Fruit fly (Drosophila melanogaster) whole organism, pupa: ENCODE results near the gene CG31093.

ENCODE experiments used
- CG10348 ChIP-seq: fragments of 200-800 bp; sonication (Bioruptor generic); IDR thresholded peaks from 2 replicates; pipeline ENCODE4 v1.3.6; 2022; ENCODE audit warnings: missing biosample characterization, missing genetic modification characterization
- CG12605 ChIP-seq: fragments of 200-800 bp; sonication (Bioruptor generic); IDR thresholded peaks from 2 replicates; pipeline ENCODE4 v1.3.6; 2022; ENCODE audit warnings: missing biosample characterization, missing genetic modification characterization
- CG13204 ChIP-seq: fragments of 200-800 bp; sonication (Bioruptor generic); optimal IDR thresholded peaks from 2 replicates; lab custom pipeline; 2018; ENCODE audit warnings: missing biosample characterization, mild to moderate bottlenecking, missing genetic modification characterization, moderate library complexity
- CG14655 ChIP-seq: fragments of 200-800 bp; sonication (Bioruptor generic); optimal IDR thresholded peaks from 3 replicates; lab custom pipeline; 2017; ENCODE audit warnings: mild to moderate bottlenecking, missing biosample characterization, missing genetic modification reagents, missing genetic modification characterization
- CG15710 ChIP-seq: fragments of 200-800 bp; sonication (Bioruptor generic); optimal IDR thresholded peaks from 2 replicates; lab custom pipeline; 2018; ENCODE audit warnings: missing biosample characterization, mild to moderate bottlenecking, missing genetic modification characterization, moderate library complexity
- CG17806 ChIP-seq: fragments of 200-800 bp; sonication (Bioruptor generic); optimal IDR thresholded peaks from 2 replicates; lab custom pipeline; 2018; ENCODE audit warnings: missing biosample characterization, mild to moderate bottlenecking, missing genetic modification characterization, moderate library complexity
- CG32121 ChIP-seq: fragments of 200-800 bp; sonication (Bioruptor generic); IDR thresholded peaks from 2 replicates; pipeline ENCODE4 v1.3.6; 2022; ENCODE audit warnings: missing biosample characterization, missing genetic modification characterization
- CG34367 ChIP-seq: fragments of 200-800 bp; sonication (Bioruptor generic); optimal IDR thresholded peaks from 2 replicates; lab custom pipeline; 2018; ENCODE audit warnings: missing biosample characterization, mild to moderate bottlenecking, missing genetic modification characterization
- CG4496 ChIP-seq: fragments of 200-800 bp; sonication (Bioruptor generic); IDR thresholded peaks from 3 replicates; pipeline ENCODE4 v1.3.6; 2022; ENCODE audit warnings: missing biosample characterization, missing genetic modification characterization
- CG8159 ChIP-seq: fragments of 200-800 bp; sonication (Bioruptor generic); optimal IDR thresholded peaks from 3 replicates; lab custom pipeline; 2018; ENCODE audit warnings: missing biosample characterization, mild to moderate bottlenecking, missing genetic modification characterization, moderate library complexity
- CG8301 ChIP-seq: fragments of 200-800 bp; sonication (Bioruptor generic); optimal IDR thresholded peaks from 2 replicates; lab custom pipeline; 2018; ENCODE audit warnings: missing biosample characterization, mild to moderate bottlenecking, missing genetic modification characterization
- CG9948 ChIP-seq: fragments of 200-800 bp; sonication (Bioruptor generic); optimal IDR thresholded peaks from 2 replicates; lab custom pipeline; 2018; ENCODE audit warnings: missing biosample characterization, mild to moderate bottlenecking, missing genetic modification characterization, moderate library complexity
- D1 ChIP-seq: fragments of 200-800 bp; sonication (Bioruptor generic); optimal IDR thresholded peaks from 2 replicates; lab custom pipeline; 2018; ENCODE audit warnings: missing biosample characterization, mild to moderate bottlenecking, missing genetic modification characterization, moderate library complexity
- EcR ChIP-seq: fragments of 200-800 bp; sonication (Bioruptor generic); optimal IDR thresholded peaks from 3 replicates; lab custom pipeline; 2019; ENCODE audit warnings: missing biosample characterization, missing genetic modification characterization, mild to moderate bottlenecking, moderate library complexity, missing genetic modification reagents
- Ets98B ChIP-seq: fragments of 200-800 bp; sonication (Bioruptor generic); IDR thresholded peaks from 2 replicates; pipeline ENCODE4 v1.3.6; 2022; ENCODE audit warnings: missing biosample characterization, missing genetic modification characterization
- Pif1A ChIP-seq: fragments of 200-800 bp; sonication (Bioruptor generic); optimal IDR thresholded peaks from 3 replicates; lab custom pipeline; 2016; ENCODE audit warnings: missing biosample characterization, missing genetic modification characterization
- Pif1B ChIP-seq: fragments of 200-800 bp; sonication (Bioruptor generic); optimal IDR thresholded peaks from 3 replicates; lab custom pipeline; 2016; ENCODE audit warnings: missing biosample characterization, missing genetic modification characterization
- Snoo ChIP-seq: fragments of 200-800 bp; sonication (Bioruptor generic); optimal IDR thresholded peaks from 3 replicates; lab custom pipeline; 2017; ENCODE audit warnings: missing biosample characterization, mild to moderate bottlenecking, missing genetic modification characterization, inconsistent platforms
- fd96Ca ChIP-seq: fragments of 200-800 bp; sonication (Bioruptor generic); IDR thresholded peaks from 3 replicates; pipeline ENCODE4 v1.3.6; 2022; ENCODE audit warnings: missing biosample characterization, missing genetic modification characterization
- gl ChIP-seq: fragments of 200-800 bp; sonication (Bioruptor generic); optimal IDR thresholded peaks from 2 replicates; lab custom pipeline; 2018; ENCODE audit warnings: missing biosample characterization, mild to moderate bottlenecking, missing genetic modification characterization
- rn ChIP-seq: fragments of 200-800 bp; sonication (Bioruptor generic); IDR thresholded peaks from 2 replicates; pipeline ENCODE4 v1.3.6; 2022; ENCODE audit warnings: missing biosample characterization, missing genetic modification characterization

Gene CG31093

dm6 chr3R:25811611-25812010 lies 21.3 kb upstream of the CG31093 start, which contains the start of the genes Acam and CG17770:
Gene Acam (plus strand): TSS chr3R:25811911.
Gene CG17770 (plus strand): TSS chr3R:25811911.
- TF ChIP-seq CG9948 (tag; lab: Kevin White, UChicago): no peak
- TF ChIP-seq gl: no peak
- TF ChIP-seq CG15710 (tag; lab: Kevin White, UChicago): no peak
- no peak for TF ChIP-seq CG17806 (tag; lab: Kevin White, UChicago)
- no peak for TF ChIP-seq CG8159
- TF ChIP-seq CG34367: no peak
- TF ChIP-seq, all 21 proteins: peak for 0

dm6 chr3R:25810796-25811195 lies 20.5 kb upstream of the CG31093 start, which contains the start of gene CG5024:
Gene CG5024 (plus strand): TSS chr3R:25811096.
- no peak for TF ChIP-seq CG15710 (tag; lab: Kevin White, UChicago)
- TF ChIP-seq CG13204 (GFP tag; lab: Kevin White, UChicago): no peak
- no peak for TF ChIP-seq EcR (GFP tag; lab: Kevin White, UChicago)
- no peak for TF ChIP-seq Ets98B (GFP tag; lab: Robert Waterston, UW)
- TF ChIP-seq fd96Ca (GFP tag; lab: Robert Waterston, UW): no peak
- TF ChIP-seq CG34367: no peak
- no peak for TF ChIP-seq CG10348 (GFP tag; lab: Robert Waterston, UW)
- TF ChIP-seq, all 21 proteins: peak for 0

dm6 chr3R:25806145-25806544 lies 15.9 kb upstream of the CG31093 start, which contains the start of gene BG642167:
Gene BG642167 (plus strand): TSS chr3R:25806445.
- TF ChIP-seq rn: no peak
- TF ChIP-seq Pif1B: no peak
- TF ChIP-seq CG34367: no peak
- no peak for TF ChIP-seq Ets98B (GFP tag; lab: Robert Waterston, UW)
- TF ChIP-seq CG12605 (GFP tag; lab: Robert Waterston, UW): no peak
- no peak for TF ChIP-seq gl

- no peak for TF ChIP-seq Ets98B (GFP tag; lab: Robert Waterston, UW)
- TF ChIP-seq CG34367: no peak
- no peak for TF ChIP-seq Pif1A
- no peak for TF ChIP-seq CG17806 (tag; lab: Kevin White, UChicago)
- TF ChIP-seq rn: no peak
- TF ChIP-seq CG9948 (tag; lab: Kevin White, UChicago): no peak
- TF ChIP-seq CG4496: no peak
- TF ChIP-seq CG10348 (GFP tag; lab: Robert Waterston, UW): no peak
- no peak for TF ChIP-seq CG32121 (GFP tag; lab: Robert Waterston, UW)
- no peak for TF ChIP-seq CG13204 (GFP tag; lab: Kevin White, UChicago)
Observed at dm6 chr3R:25791807-25792206, 1.5 kb upstream of the CG31093 start.

dm6 chr3R:25789355-25789754 lies 916 bp downstream of the CG31093 start, which contains the start of gene CG31380:
Gene CG31380 (minus strand): TSS chr3R:25789455.
- no peak for TF ChIP-seq rn
- no peak for TF ChIP-seq Snoo (tag; lab: Kevin White, UChicago)
- no peak for TF ChIP-seq CG9948 (tag; lab: Kevin White, UChicago)
- TF ChIP-seq CG15710 (tag; lab: Kevin White, UChicago): no peak
- no peak for TF ChIP-seq fd96Ca (GFP tag; lab: Robert Waterston, UW)
- TF ChIP-seq CG8301 (tag; lab: Kevin White, UChicago): no peak
- no peak for TF ChIP-seq gl
- no peak for TF ChIP-seq CG10348 (GFP tag; lab: Robert Waterston, UW)
- TF ChIP-seq CG8159: no peak
- no peak for TF ChIP-seq CG13204 (GFP tag; lab: Kevin White, UChicago)
- TF ChIP-seq, all 21 proteins: peak for 0

dm6 chr3R:25787198-25787597 lies 3.1 kb downstream of the CG31093 start, which contains the start of gene CG4960:
Gene CG4960 (minus strand): TSS chr3R:25787298.
- TF ChIP-seq Ets98B (GFP tag; lab: Robert Waterston, UW): no peak
- no peak for TF ChIP-seq CG4496
- TF ChIP-seq gl: no peak
- no peak for TF ChIP-seq fd96Ca (GFP tag; lab: Robert Waterston, UW)
- no peak for TF ChIP-seq EcR (GFP tag; lab: Kevin White, UChicago)
- no peak for TF ChIP-seq CG12605 (GFP tag; lab: Robert Waterston, UW)
- TF ChIP-seq CG15710 (tag; lab: Kevin White, UChicago): no peak
- TF ChIP-seq Pif1B: no peak
- TF ChIP-seq D1: no peak
- TF ChIP-seq CG8159: no peak
- TF ChIP-seq rn: no peak
- TF ChIP-seq CG17806 (tag; lab: Kevin White, UChicago): no peak
- no peak for TF ChIP-seq CG14655
- TF ChIP-seq Snoo (tag; lab: Kevin White, UChicago): no peak
- TF ChIP-seq Pif1A: no peak
- TF ChIP-seq CG32121 (GFP tag; lab: Robert Waterston, UW): no peak

dm6 chr3R:25782855-25783424 lies 7.3 kb downstream of the CG31093 start:
- no peak for TF ChIP-seq CG15710 (tag; lab: Kevin White, UChicago)
- TF ChIP-seq CG14655: no peak
- TF ChIP-seq Pif1B: no peak
- TF ChIP-seq CG10348 (GFP tag; lab: Robert Waterston, UW): no peak
- TF ChIP-seq CG17806 (tag; lab: Kevin White, UChicago): no peak
- TF ChIP-seq gl: no peak
- TF ChIP-seq CG8159: no peak
- TF ChIP-seq Snoo (tag; lab: Kevin White, UChicago): no peak
- no peak for TF ChIP-seq Ets98B (GFP tag; lab: Robert Waterston, UW)
- TF ChIP-seq CG8301 (tag; lab: Kevin White, UChicago): no peak
- no peak for TF ChIP-seq CG13204 (GFP tag; lab: Kevin White, UChicago)
- no peak for TF ChIP-seq CG32121 (GFP tag; lab: Robert Waterston, UW)
- no peak for TF ChIP-seq CG34367
